Worm (Caenorhabditis elegans) whole organism, mixed stage, embryonic: Measurements from ENCODE around the gene flor-1.

ENCODE experiments used
- M03D4.4 ChIP-seq: sonication (generic microtip); optimal IDR thresholded peaks from 2 replicates; lab custom pipeline; 2017; ENCODE audit warnings: mild to moderate bottlenecking, missing genetic modification characterization, missing compliant biosample characterization
- bed-3 ChIP-seq: fragments of 200-800 bp; sonication (Bioruptor generic); optimal IDR thresholded peaks from 3 replicates; lab custom pipeline; 2018; ENCODE audit warnings: mild to moderate bottlenecking, missing genetic modification characterization, moderate library complexity, missing compliant biosample characterization
- blmp-1 ChIP-seq: fragments of 150-350 bp; optimal IDR thresholded peaks from 2 replicates; lab custom pipeline; 2014; ENCODE audit warnings: missing biosample characterization, missing genetic modification characterization
- ceh-39 ChIP-seq: fragments of 150-350 bp; optimal IDR thresholded peaks from 2 replicates; lab custom pipeline; 2014; ENCODE audit warnings: missing biosample characterization, missing genetic modification characterization
- ceh-43 ChIP-seq: fragments of 200-800 bp; sonication (Bioruptor generic); optimal IDR thresholded peaks from 2 replicates; lab custom pipeline; 2018; ENCODE audit warnings: mild to moderate bottlenecking, missing genetic modification characterization, moderate library complexity, missing compliant biosample characterization
- ceh-83 ChIP-seq: fragments of 200-800 bp; sonication (Bioruptor generic); optimal IDR thresholded peaks from 2 replicates; lab custom pipeline; 2018; ENCODE audit warnings: mild to moderate bottlenecking, missing genetic modification characterization, missing compliant biosample characterization
- ces-1 ChIP-seq: fragments of 150-350 bp; optimal IDR thresholded peaks from 2 replicates; lab custom pipeline; 2014; ENCODE audit warnings: missing biosample characterization, missing genetic modification reagents, missing genetic modification characterization
- cnd-1 ChIP-seq: fragments of 200-800 bp; sonication (Bioruptor generic); optimal IDR thresholded peaks from 2 replicates; lab custom pipeline; 2018; ENCODE audit warnings: mild to moderate bottlenecking, missing genetic modification characterization, missing compliant biosample characterization
- drap-1 ChIP-seq: fragments of 200-800 bp; sonication (Bioruptor generic); optimal IDR thresholded peaks from 3 replicates; lab custom pipeline; 2018; ENCODE audit warnings: mild to moderate bottlenecking, missing genetic modification characterization, missing compliant biosample characterization
- elt-1 ChIP-seq: sonication (generic microtip); optimal IDR thresholded peaks from 2 replicates; lab custom pipeline; 2017; ENCODE audit warnings: missing genetic modification characterization, mild to moderate bottlenecking, missing compliant biosample characterization, antibody characterized with exemption, moderate library complexity, borderline replicate concordance; ENCODE audit not compliant: insufficient read depth
- elt-3 ChIP-seq: fragments of 150-350 bp; optimal IDR thresholded peaks from 2 replicates; lab custom pipeline; 2014; ENCODE audit warnings: missing biosample characterization, missing genetic modification characterization
- hlh-1 ChIP-seq: fragments of 150-350 bp; optimal IDR thresholded peaks from 2 replicates; lab custom pipeline; 2014; ENCODE audit warnings: missing biosample characterization, missing genetic modification reagents, missing genetic modification characterization
- lin-13 ChIP-seq: fragments of 150-350 bp; optimal IDR thresholded peaks from 2 replicates; lab custom pipeline; 2014; ENCODE audit warnings: missing biosample characterization, missing genetic modification characterization
- lin-32 ChIP-seq: fragments of 200-800 bp; sonication (Bioruptor generic); optimal IDR thresholded peaks from 2 replicates; lab custom pipeline; 2018; ENCODE audit warnings: mild to moderate bottlenecking, missing genetic modification characterization, missing compliant biosample characterization
- lsy-2 ChIP-seq: fragments of 150-350 bp; optimal IDR thresholded peaks from 2 replicates; lab custom pipeline; 2014; ENCODE audit warnings: missing biosample characterization, missing genetic modification characterization
- mab-5 ChIP-seq: fragments of 150-350 bp; optimal IDR thresholded peaks from 2 replicates; lab custom pipeline; 2014; ENCODE audit warnings: missing biosample characterization, missing genetic modification characterization
- mep-1 ChIP-seq: fragments of 150-350 bp; optimal IDR thresholded peaks from 2 replicates; lab custom pipeline; 2017; ENCODE audit warnings: missing biosample characterization, missing genetic modification reagents, missing genetic modification characterization, inconsistent platforms
- nhr-12 ChIP-seq: fragments of 150-350 bp; optimal IDR thresholded peaks from 2 replicates; lab custom pipeline; 2014; ENCODE audit warnings: missing biosample characterization, missing genetic modification characterization
- nhr-2 ChIP-seq: fragments of 150-350 bp; optimal IDR thresholded peaks from 2 replicates; lab custom pipeline; 2014; ENCODE audit warnings: missing biosample characterization, missing genetic modification characterization
- nhr-28 ChIP-seq: fragments of 150-350 bp; optimal IDR thresholded peaks from 2 replicates; lab custom pipeline; 2014; ENCODE audit warnings: missing biosample characterization, missing genetic modification characterization
- nhr-76 ChIP-seq: sonication (generic microtip); optimal IDR thresholded peaks from 2 replicates; lab custom pipeline; 2017; ENCODE audit warnings: missing biosample characterization, missing genetic modification characterization
- pha-4 ChIP-seq: fragments of 150-350 bp; optimal IDR thresholded peaks from 2 replicates; lab custom pipeline; 2018; ENCODE audit warnings: missing biosample characterization, missing genetic modification reagents, missing genetic modification characterization
- sem-2 ChIP-seq: fragments of 200-800 bp; sonication (Bioruptor generic); optimal IDR thresholded peaks from 2 replicates; lab custom pipeline; 2018; ENCODE audit warnings: mild to moderate bottlenecking, missing genetic modification characterization, missing compliant biosample characterization
- sptf-1 ChIP-seq: sonication (generic microtip); optimal IDR thresholded peaks from 2 replicates; lab custom pipeline; 2017; ENCODE audit warnings: mild to moderate bottlenecking, missing genetic modification characterization, moderate library complexity, missing compliant biosample characterization
- tbx-8 ChIP-seq: fragments of 200-800 bp; sonication (Bioruptor generic); optimal IDR thresholded peaks from 2 replicates; lab custom pipeline; 2018; ENCODE audit warnings: mild to moderate bottlenecking, missing genetic modification characterization, moderate library complexity, missing compliant biosample characterization
- unc-120 ChIP-seq: sonication (generic microtip); optimal IDR thresholded peaks from 2 replicates; lab custom pipeline; 2017; ENCODE audit warnings: missing genetic modification characterization, missing compliant biosample characterization; ENCODE audit not compliant: poor library complexity, severe bottlenecking
- unc-39 ChIP-seq: fragments of 150-350 bp; optimal IDR thresholded peaks from 2 replicates; lab custom pipeline; 2014; ENCODE audit warnings: missing biosample characterization, missing genetic modification characterization
- unc-62 ChIP-seq: fragments of 150-350 bp; optimal IDR thresholded peaks from 2 replicates; lab custom pipeline; 2014; ENCODE audit warnings: missing biosample characterization, missing genetic modification reagents, missing genetic modification characterization
- zip-8 ChIP-seq: fragments of 150-350 bp; optimal IDR thresholded peaks from 2 replicates; lab custom pipeline; 2014; ENCODE audit warnings: missing biosample characterization, missing genetic modification characterization
- ztf-11 ChIP-seq: fragments of 150-350 bp; optimal IDR thresholded peaks from 2 replicates; lab custom pipeline; 2014; ENCODE audit warnings: missing biosample characterization, missing genetic modification characterization

Gene flor-1

DNA sequence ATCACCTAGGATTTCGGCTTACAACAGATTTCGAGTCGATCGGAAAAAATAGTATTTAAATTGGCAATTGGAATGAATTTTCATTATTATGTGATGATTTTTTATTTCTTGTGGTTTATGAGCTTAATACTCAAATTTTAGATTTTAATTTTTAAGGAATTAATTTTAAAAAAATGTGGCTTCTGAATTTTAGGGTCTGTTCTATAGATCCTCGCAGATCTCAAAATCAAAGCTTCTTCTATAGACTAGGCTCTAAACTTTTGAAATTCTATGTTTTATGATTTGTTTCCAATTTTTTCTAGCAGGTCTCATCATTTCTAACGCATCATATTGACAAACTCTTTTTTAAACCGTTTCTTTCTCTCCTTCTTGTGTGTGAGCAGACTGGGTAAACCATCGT lies 26.8 kb downstream of the flor-1 start, which contains the start of gene txt-12:
txt-12 (plus strand) TSS at position 301 of the 400 bp plus-strand sequence.
- TF ChIP-seq nhr-12 = no peak
- no peak for TF ChIP-seq elt-3 (tag; lab: Kevin White, UChicago)
- TF ChIP-seq sem-2 (GFP tag; lab: Kevin White, UChicago) = no peak
- no peak for TF ChIP-seq unc-62 (GFP tag; lab: Kevin White, UChicago)
- no peak for TF ChIP-seq tbx-8
- TF ChIP-seq nhr-2 (tag; lab: Kevin White, UChicago) = no peak
- no peak for TF ChIP-seq lsy-2 (tag; lab: Kevin White, UChicago)
- TF ChIP-seq cnd-1 (tag; lab: Kevin White, UChicago) = no peak
- TF ChIP-seq ceh-39 (tag; lab: Kevin White, UChicago) = no peak
- no peak for TF ChIP-seq unc-39 (tag; lab: Kevin White, UChicago)
- no peak for TF ChIP-seq blmp-1
- no peak for TF ChIP-seq bed-3
- no peak for TF ChIP-seq elt-1
- TF ChIP-seq ceh-43 (GFP tag; lab: Kevin White, UChicago) = no peak
- TF ChIP-seq lin-13 (tag; lab: Kevin White, UChicago) = no peak
- no peak for TF ChIP-seq lin-32 (GFP tag; lab: Kevin White, UChicago)

ce11 chrV:15090457-15090856 lies 29.0 kb downstream of the flor-1 start, which contains the start of gene C01G10.17:
TSS of gene C01G10.17 (plus strand) at chrV:15090757.
- TF ChIP-seq sptf-1 (tag; lab: Kevin White, UChicago) (no peak), elt-1 (no peak), zip-8 (no peak), drap-1 (GFP tag; lab: Kevin White, UChicago) (no peak), nhr-76 (tag; lab: Kevin White, UChicago) (no peak), tbx-8 (no peak), lsy-2 (tag; lab: Kevin White, UChicago) (no peak), mab-5 (tag; lab: Kevin White, UChicago) (no peak), nhr-28 (tag; lab: Kevin White, UChicago) (no peak), unc-39 (tag; lab: Kevin White, UChicago) (no peak), mep-1 (tag; lab: Kevin White, UChicago) (no peak), elt-3 (tag; lab: Kevin White, UChicago) (no peak), ztf-11 (tag; lab: Kevin White, UChicago) (no peak), pha-4 (no peak), nhr-12 (no peak), bed-3 (no peak), hlh-1 (tag; lab: Kevin White, UChicago) (no peak), M03D4.4 (tag; lab: Kevin White, UChicago) (no peak)

ce11 chrV:15089438-15089837 lies 30.0 kb downstream of the flor-1 start, which contains the start of the genes C01G10.5 and C01G10.4:
TSS of gene C01G10.5 (minus strand) at chrV:15089538.
TSS of gene C01G10.4 (plus strand) at chrV:15089740.
- TF ChIP-seq ces-1 (GFP tag; lab: Kevin White, UChicago) (no peak), nhr-2 (tag; lab: Kevin White, UChicago) (no peak), M03D4.4 (tag; lab: Kevin White, UChicago) (no peak), unc-120 (no peak), nhr-12 (no peak), ceh-83 (GFP tag; lab: Kevin White, UChicago) (no peak), nhr-76 (tag; lab: Kevin White, UChicago) (no peak)

- no peak for TF ChIP-seq lin-13 (tag; lab: Kevin White, UChicago)
- no peak for TF ChIP-seq nhr-28 (tag; lab: Kevin White, UChicago)
- no peak for TF ChIP-seq ceh-43 (GFP tag; lab: Kevin White, UChicago)
- TF ChIP-seq tbx-8 = no peak
- TF ChIP-seq nhr-2 (tag; lab: Kevin White, UChicago) = no peak
- no peak for TF ChIP-seq nhr-12
- TF ChIP-seq unc-39 (tag; lab: Kevin White, UChicago) = no peak
- no peak for TF ChIP-seq hlh-1 (tag; lab: Kevin White, UChicago)
- TF ChIP-seq lin-32 (GFP tag; lab: Kevin White, UChicago) = no peak
- TF ChIP-seq bed-3 = no peak
- no peak for TF ChIP-seq mab-5 (tag; lab: Kevin White, UChicago)
- no peak for TF ChIP-seq elt-1
- TF ChIP-seq ceh-83 (GFP tag; lab: Kevin White, UChicago) = no peak
- no peak for TF ChIP-seq ceh-39 (tag; lab: Kevin White, UChicago)
- TF ChIP-seq unc-62 (GFP tag; lab: Kevin White, UChicago) = no peak
- no peak for TF ChIP-seq sptf-1 (tag; lab: Kevin White, UChicago)
- no peak for TF ChIP-seq zip-8
- TF ChIP-seq cnd-1 (tag; lab: Kevin White, UChicago) = no peak
- TF ChIP-seq sem-2 (GFP tag; lab: Kevin White, UChicago) = no peak
- no peak for TF ChIP-seq unc-120
Observed at ce11 chrV:15088613-15089012, 30.8 kb downstream of the flor-1 start, which contains the start of gene C01G10.18. TSS of gene C01G10.18 (minus strand) at chrV:15088713.
